Fruit fly (Drosophila melanogaster) whole organism, embryonic: Measurements from ENCODE around the gene CG33110.
A peak's percentile ranks its signal among the peaks of the same experiment; 100 is the strongest.

ENCODE experiments used
- Antp ChIP-seq: fragments of 200-800 bp; sonication (Bioruptor generic); optimal IDR thresholded peaks from 3 replicates; lab custom pipeline; 2016; ENCODE audit warnings: missing biosample characterization, missing genetic modification characterization
- B-H1 ChIP-seq: fragments of 200-800 bp; sonication (Bioruptor generic); IDR thresholded peaks from 3 replicates; pipeline ENCODE4 v1.3.6; 2022; ENCODE audit warnings: missing biosample characterization, missing genetic modification characterization
- CG10147 ChIP-seq: fragments of 200-800 bp; sonication (Bioruptor generic); optimal IDR thresholded peaks from 2 replicates; lab custom pipeline; 2019; ENCODE audit warnings: missing biosample characterization, mild to moderate bottlenecking, missing genetic modification characterization, moderate library complexity
- CG10462 ChIP-seq: fragments of 200-800 bp; sonication (Bioruptor generic); optimal IDR thresholded peaks from 2 replicates; lab custom pipeline; 2016; ENCODE audit warnings: missing biosample characterization, missing genetic modification characterization
- CG13296 ChIP-seq: fragments of 200-800 bp; sonication (Bioruptor generic); optimal IDR thresholded peaks from 3 replicates; lab custom pipeline; 2018; ENCODE audit warnings: missing biosample characterization, mild to moderate bottlenecking, missing genetic modification characterization
- CG15073 ChIP-seq: fragments of 200-800 bp; sonication (Bioruptor generic); optimal IDR thresholded peaks from 2 replicates; lab custom pipeline; 2016; ENCODE audit warnings: missing biosample characterization, missing genetic modification characterization
- CG15696 ChIP-seq: fragments of 200-800 bp; sonication (Bioruptor generic); optimal IDR thresholded peaks from 2 replicates; lab custom pipeline; 2019; ENCODE audit warnings: missing biosample characterization, mild to moderate bottlenecking, missing genetic modification characterization, moderate library complexity
- CG1647 ChIP-seq: fragments of 200-800 bp; sonication (Bioruptor generic); optimal IDR thresholded peaks from 3 replicates; lab custom pipeline; 2016; ENCODE audit warnings: missing biosample characterization, missing genetic modification characterization
- CG2129 ChIP-seq: fragments of 200-800 bp; sonication (Bioruptor generic); IDR thresholded peaks from 2 replicates; pipeline ENCODE4 v1.3.6; 2022; ENCODE audit warnings: missing biosample characterization, missing genetic modification characterization; ENCODE audit not compliant: partially characterized antibody
- CG2678 ChIP-seq: fragments of 200-800 bp; sonication (Bioruptor generic); optimal IDR thresholded peaks from 3 replicates; lab custom pipeline; 2019; ENCODE audit warnings: missing biosample characterization, mild to moderate bottlenecking, missing genetic modification characterization, moderate library complexity
- CG30020 ChIP-seq: fragments of 200-800 bp; optimal IDR thresholded peaks from 2 replicates; lab custom pipeline; 2019; ENCODE audit warnings: missing biosample characterization, mild to moderate bottlenecking, missing genetic modification characterization, moderate library complexity
- CG31365 ChIP-seq: fragments of 200-800 bp; sonication (Bioruptor generic); optimal IDR thresholded peaks from 2 replicates; lab custom pipeline; 2018; ENCODE audit warnings: missing biosample characterization, mild to moderate bottlenecking, missing genetic modification characterization
- CG31388 ChIP-seq: fragments of 200-800 bp; sonication (Bioruptor generic); optimal IDR thresholded peaks from 2 replicates; lab custom pipeline; 2016; ENCODE audit warnings: missing biosample characterization, missing genetic modification characterization
- CG33557 ChIP-seq: fragments of 200-800 bp; sonication (Bioruptor generic); optimal IDR thresholded peaks from 2 replicates; lab custom pipeline; 2019; ENCODE audit warnings: missing biosample characterization, mild to moderate bottlenecking, missing genetic modification characterization, moderate library complexity
- CG42726 ChIP-seq: fragments of 200-800 bp; sonication (Bioruptor generic); IDR thresholded peaks from 2 replicates; pipeline ENCODE4 v1.3.6; 2022; ENCODE audit warnings: missing biosample characterization, missing genetic modification characterization; ENCODE audit not compliant: partially characterized antibody
- CG4404 ChIP-seq: fragments of 200-800 bp; sonication (Bioruptor generic); IDR thresholded peaks from 2 replicates; pipeline ENCODE4 v1.3.6; 2022; ENCODE audit warnings: missing biosample characterization, missing genetic modification characterization
- CG4707 ChIP-seq: fragments of 200-800 bp; sonication (Bioruptor generic); optimal IDR thresholded peaks from 2 replicates; lab custom pipeline; 2018; ENCODE audit warnings: missing biosample characterization, mild to moderate bottlenecking, missing genetic modification characterization, moderate library complexity
- CG6765 ChIP-seq: fragments of 200-800 bp; sonication (Bioruptor generic); optimal IDR thresholded peaks from 3 replicates; lab custom pipeline; 2017; ENCODE audit warnings: missing biosample characterization, mild to moderate bottlenecking, missing genetic modification characterization
- CG7745 ChIP-seq: fragments of 200-800 bp; sonication (Bioruptor generic); optimal IDR thresholded peaks from 2 replicates; lab custom pipeline; 2018; ENCODE audit warnings: missing biosample characterization, mild to moderate bottlenecking, missing genetic modification characterization, moderate library complexity
- CG7987 ChIP-seq: fragments of 200-800 bp; sonication (Bioruptor generic); optimal IDR thresholded peaks from 2 replicates; lab custom pipeline; 2018; ENCODE audit warnings: missing biosample characterization, mild to moderate bottlenecking, missing genetic modification characterization, moderate library complexity
- CG8359 ChIP-seq: fragments of 200-800 bp; sonication (Bioruptor generic); optimal IDR thresholded peaks from 2 replicates; lab custom pipeline; 2017; ENCODE audit warnings: missing biosample characterization, mild to moderate bottlenecking, missing genetic modification characterization, borderline replicate concordance
- Chrac-16 ChIP-seq: fragments of 200-800 bp; sonication (Bioruptor generic); optimal IDR thresholded peaks from 3 replicates; lab custom pipeline; 2016; ENCODE audit warnings: missing biosample characterization, missing genetic modification characterization
- D19A ChIP-seq: fragments of 200-800 bp; optimal IDR thresholded peaks from 3 replicates; lab custom pipeline; 2019; ENCODE audit warnings: missing biosample characterization, mild to moderate bottlenecking, missing genetic modification characterization, moderate library complexity
- Dll ChIP-seq: fragments of 200-800 bp; sonication (Bioruptor generic); IDR thresholded peaks from 4 replicates; pipeline ENCODE4 v1.3.6; 2022; ENCODE audit warnings: missing biosample characterization, missing genetic modification characterization; ENCODE audit not compliant: partially characterized antibody
- Fer3 ChIP-seq: fragments of 200-800 bp; sonication (Bioruptor generic); optimal IDR thresholded peaks from 2 replicates; lab custom pipeline; 2018; ENCODE audit warnings: missing biosample characterization, mild to moderate bottlenecking, missing genetic modification characterization, moderate library complexity
- GATAe ChIP-seq: fragments of 200-800 bp; sonication (Bioruptor generic); conservative IDR thresholded peaks from 2 replicates; pipeline ENCODE4 v1.3.6; 2022; ENCODE audit warnings: missing biosample characterization, missing genetic modification characterization
- Hsf ChIP-seq: fragments of 200-800 bp; sonication (Bioruptor generic); optimal IDR thresholded peaks from 3 replicates; lab custom pipeline; 2016; ENCODE audit warnings: missing biosample characterization, missing genetic modification characterization
- Lim3 ChIP-seq: fragments of 200-800 bp; sonication (Bioruptor generic); IDR thresholded peaks from 2 replicates; pipeline ENCODE4 v1.3.6; 2022; ENCODE audit warnings: missing biosample characterization, missing genetic modification characterization
- NK7.1 ChIP-seq: fragments of 200-800 bp; sonication (Bioruptor generic); optimal IDR thresholded peaks from 3 replicates; lab custom pipeline; 2016; ENCODE audit warnings: missing biosample characterization, missing genetic modification characterization
- NfI ChIP-seq: fragments of 200-800 bp; sonication (Bioruptor generic); optimal IDR thresholded peaks from 3 replicates; lab custom pipeline; 2018; ENCODE audit warnings: missing biosample characterization, mild to moderate bottlenecking, missing genetic modification characterization, moderate library complexity
- Optix ChIP-seq: fragments of 200-800 bp; sonication (Bioruptor generic); IDR thresholded peaks from 3 replicates; pipeline ENCODE4 v1.3.6; 2022; ENCODE audit warnings: missing biosample characterization, missing genetic modification characterization
- Rfx ChIP-seq: fragments of 200-800 bp; sonication (Bioruptor generic); IDR thresholded peaks from 2 replicates; pipeline ENCODE4 v1.3.6; 2022; ENCODE audit warnings: missing biosample characterization, missing genetic modification characterization
- crol ChIP-seq: fragments of 200-800 bp; sonication (Bioruptor generic); IDR thresholded peaks from 2 replicates; pipeline ENCODE4 v1.3.6; 2022; ENCODE audit warnings: missing biosample characterization, missing genetic modification characterization
- eyg ChIP-seq: fragments of 200-800 bp; sonication (Bioruptor generic); optimal IDR thresholded peaks from 3 replicates; lab custom pipeline; 2016; ENCODE audit warnings: missing biosample characterization, missing genetic modification characterization
- fd96Cb ChIP-seq: fragments of 200-800 bp; sonication (Bioruptor generic); optimal IDR thresholded peaks from 2 replicates; lab custom pipeline; 2018; ENCODE audit warnings: missing biosample characterization, mild to moderate bottlenecking, missing genetic modification characterization, moderate library complexity
- gfzf ChIP-seq: fragments of 200-800 bp; sonication (Bioruptor generic); optimal IDR thresholded peaks from 2 replicates; lab custom pipeline; 2016; ENCODE audit warnings: missing biosample characterization, mild to moderate bottlenecking, missing genetic modification characterization, moderate library complexity
- gt ChIP-seq: fragments of 200-800 bp; sonication (Bioruptor generic); IDR thresholded peaks from 2 replicates; pipeline ENCODE4 v1.3.6; 2022; ENCODE audit warnings: missing biosample characterization, missing genetic modification characterization
- klu ChIP-seq: fragments of 200-800 bp; sonication (Bioruptor generic); IDR thresholded peaks from 2 replicates; pipeline ENCODE4 v1.3.6; 2022; ENCODE audit warnings: missing biosample characterization, missing genetic modification characterization
- kni ChIP-seq: fragments of 200-800 bp; sonication (Bioruptor generic); optimal IDR thresholded peaks from 3 replicates; lab custom pipeline; 2017; ENCODE audit warnings: mild to moderate bottlenecking, missing biosample characterization, missing genetic modification reagents, missing genetic modification characterization
- lov ChIP-seq, 2 experiments: fragments of 200-800 bp in 1 of 2; fragments of >200 bp in 1 of 2; sonication (Bioruptor generic) in 1 of 2; IDR thresholded peaks in 1 of 2; optimal IDR thresholded peaks in 1 of 2; 2 replicates in 1 of 2; 3 replicates in 1 of 2; pipeline versions ENCODE4 v1.3.6 to Lab custom; 2017 to 2022; ENCODE audit warnings: missing biosample characterization in 1 of 2, missing genetic modification characterization in 1 of 2
- nerfin-1 ChIP-seq: fragments of 200-800 bp; sonication (Bioruptor generic); optimal IDR thresholded peaks from 3 replicates; lab custom pipeline; 2019; ENCODE audit warnings: missing biosample characterization, mild to moderate bottlenecking, missing genetic modification characterization, moderate library complexity
- nerfin-2 ChIP-seq: fragments of 200-800 bp; sonication (Bioruptor generic); IDR thresholded peaks from 2 replicates; pipeline ENCODE4 v1.3.6; 2022; ENCODE audit warnings: missing biosample characterization, missing genetic modification characterization; ENCODE audit not compliant: partially characterized antibody
- repo ChIP-seq: fragments of 200-800 bp; sonication (Bioruptor generic); optimal IDR thresholded peaks from 2 replicates; lab custom pipeline; 2016; ENCODE audit warnings: missing biosample characterization, missing genetic modification characterization
- run ChIP-seq: fragments of 200-800 bp; sonication (Bioruptor generic); optimal IDR thresholded peaks from 3 replicates; lab custom pipeline; 2018; ENCODE audit warnings: missing biosample characterization, mild to moderate bottlenecking, missing genetic modification characterization
- sisA ChIP-seq: fragments of 200-800 bp; sonication (Bioruptor generic); IDR thresholded peaks from 2 replicates; pipeline ENCODE4 v1.3.6; 2022; ENCODE audit warnings: missing biosample characterization, missing genetic modification characterization
- sob ChIP-seq: fragments of 200-800 bp; sonication (Bioruptor generic); IDR thresholded peaks from 2 replicates; pipeline ENCODE4 v1.3.6; 2022; ENCODE audit warnings: missing biosample characterization, missing genetic modification characterization
- toy ChIP-seq: fragments of 200-800 bp; sonication (Bioruptor generic); IDR thresholded peaks from 2 replicates; pipeline ENCODE4 v1.3.6; 2022; ENCODE audit warnings: missing biosample characterization, missing genetic modification characterization
- trem ChIP-seq: fragments of 200-800 bp; optimal IDR thresholded peaks from 3 replicates; lab custom pipeline; 2019; ENCODE audit warnings: missing biosample characterization, mild to moderate bottlenecking, missing genetic modification characterization, moderate library complexity
- zen2 ChIP-seq: fragments of 200-800 bp; sonication (Bioruptor generic); IDR thresholded peaks from 3 replicates; pipeline ENCODE4 v1.3.6; 2022; ENCODE audit warnings: missing biosample characterization, missing genetic modification characterization; ENCODE audit not compliant: partially characterized antibody

Gene CG33110

DNA sequence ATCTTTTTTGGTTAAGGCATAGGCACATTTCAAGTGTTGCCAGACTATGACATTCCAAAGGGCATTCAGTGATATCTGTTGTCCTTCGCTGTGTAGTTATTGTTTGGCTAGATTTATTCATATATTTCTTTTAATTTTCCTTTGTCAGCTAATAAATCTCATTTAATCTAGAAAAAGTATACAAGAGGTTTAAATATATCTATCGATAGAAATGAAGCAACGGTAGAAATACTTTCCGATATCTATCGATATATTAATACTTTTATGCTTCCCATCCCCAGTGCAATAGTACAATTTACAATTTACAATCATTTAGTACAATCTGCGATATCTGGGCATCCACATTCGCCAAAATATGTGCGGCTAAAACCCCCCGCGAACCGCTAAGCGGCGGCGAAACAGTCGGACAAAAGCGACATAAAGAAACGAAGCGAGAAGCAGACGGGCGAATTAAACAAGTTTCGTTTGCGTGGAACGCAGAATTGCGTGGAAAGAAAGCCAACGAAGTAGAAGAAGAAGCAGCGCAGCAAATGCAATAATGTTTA is 17.5 kb downstream of the CG33110 start, which contains the start of gene Efa6 (continued):
- no peak for TF ChIP-seq CG33557 (GFP tag; lab: Kevin White, UChicago)
- TF ChIP-seq NfI (GFP tag; lab: Kevin White, UChicago): peak; percentile 44
- TF ChIP-seq CG4404 (GFP tag; lab: Robert Waterston, UW): no peak
- peak; percentile 11 for TF ChIP-seq CG6765 (GFP tag; lab: Kevin White, UChicago)
- TF ChIP-seq CG42726 (GFP tag; lab: Robert Waterston, UW): peak; percentile 55; the same call in 1 of the 2 replicates
- TF ChIP-seq CG8359: no peak
- no peak for TF ChIP-seq klu (GFP tag; lab: Robert Waterston, UW)
- TF ChIP-seq CG13296: peak; percentile 5
- TF ChIP-seq run: peak; percentile 13
- TF ChIP-seq CG31365 (tag; lab: Kevin White, UChicago): no peak
- peak; percentile 77; the same call in 1 of the 3 replicates for TF ChIP-seq zen2
- 0 out of 2 replicates have a peak, but pooled peaks have one; percentile 30 for TF ChIP-seq Rfx (GFP tag; lab: Robert Waterston, UW)
- TF ChIP-seq Antp (GFP tag; lab: Kevin White, UChicago): peak; percentile 31
- TF ChIP-seq CG10462 (GFP tag; lab: Kevin White, UChicago): no peak
- peak; percentile 48 for TF ChIP-seq CG15696
- TF ChIP-seq CG7745: no peak
- TF ChIP-seq Lim3 (GFP tag; lab: Robert Waterston, UW): no peak
- TF ChIP-seq trem: peak; percentile 84
- peak; percentile 94 for TF ChIP-seq CG2129 (GFP tag; lab: Robert Waterston, UW)
- peak; percentile 19 for TF ChIP-seq fd96Cb (tag; lab: Kevin White, UChicago)
- TF ChIP-seq CG15073 (GFP tag; lab: Kevin White, UChicago): no peak
- TF ChIP-seq sisA: no peak
- peak; percentile 56 for TF ChIP-seq crol (GFP tag; lab: Robert Waterston, UW)
- no peak for TF ChIP-seq toy
- TF ChIP-seq Dll (GFP tag; lab: Robert Waterston, UW): peak; percentile 99
- peak; percentile 86 for TF ChIP-seq nerfin-2
- no peak for TF ChIP-seq lov (optimal IDR thresholded peaks at IDR 0.05; lab: Kevin White, UChicago)
- TF ChIP-seq lov (GFP tag; IDR thresholded peaks at IDR 0.05; lab: Robert Waterston, UW): no peak
- no peak for TF ChIP-seq CG7987 (GFP tag; lab: Kevin White, UChicago)
- TF ChIP-seq sob: peak; percentile 31; the same call in 1 of the 2 replicates
- peak; percentile 28 for TF ChIP-seq Fer3 (tag; lab: Kevin White, UChicago)
- TF ChIP-seq repo (GFP tag; lab: Kevin White, UChicago): no peak
- peak; percentile 26 for TF ChIP-seq CG10147
- TF ChIP-seq GATAe (GFP tag; lab: Robert Waterston, UW): no peak
- TF ChIP-seq CG2678 (tag; lab: Kevin White, UChicago): peak; percentile 55
- no peak for TF ChIP-seq NK7.1 (GFP tag; lab: Kevin White, UChicago)
- TF ChIP-seq gt (GFP tag; lab: Robert Waterston, UW): no peak
- no peak for TF ChIP-seq CG31388 (GFP tag; lab: Kevin White, UChicago)
- no peak for TF ChIP-seq eyg (GFP tag; lab: Kevin White, UChicago)
- peak; percentile 24 for TF ChIP-seq CG1647 (GFP tag; lab: Kevin White, UChicago)
- peak; percentile 22 for TF ChIP-seq gfzf
- TF ChIP-seq CG30020 (tag; lab: Kevin White, UChicago): peak; percentile 62
- TF ChIP-seq kni: peak; percentile 5
- TF ChIP-seq Optix (GFP tag; lab: Robert Waterston, UW): no peak
- TF ChIP-seq CG4707: no peak
- TF ChIP-seq Chrac-16 (GFP tag; lab: Kevin White, UChicago): peak; percentile 58
- peak; percentile 57 for TF ChIP-seq Hsf (GFP tag; lab: Kevin White, UChicago)
- TF ChIP-seq D19A (tag; lab: Kevin White, UChicago): peak; percentile 16
- TF ChIP-seq nerfin-1: peak; percentile 43
- no peak for TF ChIP-seq B-H1 (GFP tag; lab: Robert Waterston, UW)
